Worm (Caenorhabditis elegans) whole organism, mixed stage, embryonic: ENCODE data around the gene C08E8.10.

Experiments
- M03D4.4 ChIP-seq: sonication (generic microtip); optimal IDR thresholded peaks from 2 replicates; lab custom pipeline; 2017; ENCODE audit warnings: mild to moderate bottlenecking, missing genetic modification characterization, missing compliant biosample characterization
- bed-3 ChIP-seq: fragments of 200-800 bp; sonication (Bioruptor generic); optimal IDR thresholded peaks from 3 replicates; lab custom pipeline; 2018; ENCODE audit warnings: mild to moderate bottlenecking, missing genetic modification characterization, moderate library complexity, missing compliant biosample characterization
- blmp-1 ChIP-seq: fragments of 150-350 bp; optimal IDR thresholded peaks from 2 replicates; lab custom pipeline; 2014; ENCODE audit warnings: missing biosample characterization, missing genetic modification characterization
- ceh-39 ChIP-seq: fragments of 150-350 bp; optimal IDR thresholded peaks from 2 replicates; lab custom pipeline; 2014; ENCODE audit warnings: missing biosample characterization, missing genetic modification characterization
- ceh-43 ChIP-seq: fragments of 200-800 bp; sonication (Bioruptor generic); optimal IDR thresholded peaks from 2 replicates; lab custom pipeline; 2018; ENCODE audit warnings: mild to moderate bottlenecking, missing genetic modification characterization, moderate library complexity, missing compliant biosample characterization
- ceh-83 ChIP-seq: fragments of 200-800 bp; sonication (Bioruptor generic); optimal IDR thresholded peaks from 2 replicates; lab custom pipeline; 2018; ENCODE audit warnings: mild to moderate bottlenecking, missing genetic modification characterization, missing compliant biosample characterization
- ces-1 ChIP-seq: fragments of 150-350 bp; optimal IDR thresholded peaks from 2 replicates; lab custom pipeline; 2014; ENCODE audit warnings: missing biosample characterization, missing genetic modification reagents, missing genetic modification characterization
- cnd-1 ChIP-seq: fragments of 200-800 bp; sonication (Bioruptor generic); optimal IDR thresholded peaks from 2 replicates; lab custom pipeline; 2018; ENCODE audit warnings: mild to moderate bottlenecking, missing genetic modification characterization, missing compliant biosample characterization
- elt-1 ChIP-seq: sonication (generic microtip); optimal IDR thresholded peaks from 2 replicates; lab custom pipeline; 2017; ENCODE audit warnings: missing genetic modification characterization, mild to moderate bottlenecking, missing compliant biosample characterization, antibody characterized with exemption, moderate library complexity, borderline replicate concordance; ENCODE audit not compliant: insufficient read depth
- elt-3 ChIP-seq: fragments of 150-350 bp; optimal IDR thresholded peaks from 2 replicates; lab custom pipeline; 2014; ENCODE audit warnings: missing biosample characterization, missing genetic modification characterization
- flh-1 ChIP-seq: fragments of 200-800 bp; sonication (Bioruptor generic); optimal IDR thresholded peaks from 2 replicates; lab custom pipeline; 2018; ENCODE audit warnings: mild to moderate bottlenecking, missing genetic modification characterization, moderate library complexity, missing compliant biosample characterization
- ham-2 ChIP-seq: fragments of 200-800 bp; sonication (Bioruptor generic); optimal IDR thresholded peaks from 2 replicates; lab custom pipeline; 2018; ENCODE audit warnings: mild to moderate bottlenecking, missing genetic modification characterization, missing compliant biosample characterization
- hlh-1 ChIP-seq: fragments of 150-350 bp; optimal IDR thresholded peaks from 2 replicates; lab custom pipeline; 2014; ENCODE audit warnings: missing biosample characterization, missing genetic modification reagents, missing genetic modification characterization
- lin-13 ChIP-seq: fragments of 150-350 bp; optimal IDR thresholded peaks from 2 replicates; lab custom pipeline; 2014; ENCODE audit warnings: missing biosample characterization, missing genetic modification characterization
- lin-32 ChIP-seq: fragments of 200-800 bp; sonication (Bioruptor generic); optimal IDR thresholded peaks from 2 replicates; lab custom pipeline; 2018; ENCODE audit warnings: mild to moderate bottlenecking, missing genetic modification characterization, missing compliant biosample characterization
- mab-5 ChIP-seq: fragments of 150-350 bp; optimal IDR thresholded peaks from 2 replicates; lab custom pipeline; 2014; ENCODE audit warnings: missing biosample characterization, missing genetic modification characterization
- mep-1 ChIP-seq: fragments of 150-350 bp; optimal IDR thresholded peaks from 2 replicates; lab custom pipeline; 2017; ENCODE audit warnings: missing biosample characterization, missing genetic modification reagents, missing genetic modification characterization, inconsistent platforms
- nhr-12 ChIP-seq: fragments of 150-350 bp; optimal IDR thresholded peaks from 2 replicates; lab custom pipeline; 2014; ENCODE audit warnings: missing biosample characterization, missing genetic modification characterization
- nhr-2 ChIP-seq: fragments of 150-350 bp; optimal IDR thresholded peaks from 2 replicates; lab custom pipeline; 2014; ENCODE audit warnings: missing biosample characterization, missing genetic modification characterization
- nhr-237 ChIP-seq: fragments of 150-350 bp; optimal IDR thresholded peaks from 2 replicates; lab custom pipeline; 2014; ENCODE audit warnings: missing biosample characterization, missing genetic modification characterization
- nhr-28 ChIP-seq: fragments of 150-350 bp; optimal IDR thresholded peaks from 2 replicates; lab custom pipeline; 2014; ENCODE audit warnings: missing biosample characterization, missing genetic modification characterization
- nhr-76 ChIP-seq: sonication (generic microtip); optimal IDR thresholded peaks from 2 replicates; lab custom pipeline; 2017; ENCODE audit warnings: missing biosample characterization, missing genetic modification characterization
- pha-4 ChIP-seq: fragments of 150-350 bp; optimal IDR thresholded peaks from 2 replicates; lab custom pipeline; 2018; ENCODE audit warnings: missing biosample characterization, missing genetic modification reagents, missing genetic modification characterization
- sem-2 ChIP-seq: fragments of 200-800 bp; sonication (Bioruptor generic); optimal IDR thresholded peaks from 2 replicates; lab custom pipeline; 2018; ENCODE audit warnings: mild to moderate bottlenecking, missing genetic modification characterization, missing compliant biosample characterization
- snpc-4 ChIP-seq: fragments of 150-350 bp; optimal IDR thresholded peaks from 2 replicates; lab custom pipeline; 2014; ENCODE audit warnings: missing biosample characterization, missing genetic modification characterization
- tbx-8 ChIP-seq: fragments of 200-800 bp; sonication (Bioruptor generic); optimal IDR thresholded peaks from 2 replicates; lab custom pipeline; 2018; ENCODE audit warnings: mild to moderate bottlenecking, missing genetic modification characterization, moderate library complexity, missing compliant biosample characterization
- unc-120 ChIP-seq: sonication (generic microtip); optimal IDR thresholded peaks from 2 replicates; lab custom pipeline; 2017; ENCODE audit warnings: missing genetic modification characterization, missing compliant biosample characterization; ENCODE audit not compliant: poor library complexity, severe bottlenecking
- unc-39 ChIP-seq: fragments of 150-350 bp; optimal IDR thresholded peaks from 2 replicates; lab custom pipeline; 2014; ENCODE audit warnings: missing biosample characterization, missing genetic modification characterization
- unc-62 ChIP-seq: fragments of 150-350 bp; optimal IDR thresholded peaks from 2 replicates; lab custom pipeline; 2014; ENCODE audit warnings: missing biosample characterization, missing genetic modification reagents, missing genetic modification characterization
- zip-8 ChIP-seq: fragments of 150-350 bp; optimal IDR thresholded peaks from 2 replicates; lab custom pipeline; 2014; ENCODE audit warnings: missing biosample characterization, missing genetic modification characterization
- ztf-11 ChIP-seq: fragments of 150-350 bp; optimal IDR thresholded peaks from 2 replicates; lab custom pipeline; 2014; ENCODE audit warnings: missing biosample characterization, missing genetic modification characterization

Gene C08E8.10

ce11 chrV:18362402-18362801, 22.7 kb upstream of the C08E8.10 start, which contains the start of gene C08E8.1:
Gene C08E8.1 (minus strand): TSS chrV:18362502.
- TF ChIP-seq flh-1 (GFP tag; lab: Kevin White, UChicago) (no peak), mab-5 (tag; lab: Kevin White, UChicago) (no peak), bed-3 (no peak), hlh-1 (no peak), ztf-11 (tag; lab: Kevin White, UChicago) (no peak), nhr-28 (tag; lab: Kevin White, UChicago) (no peak), ceh-39 (tag; lab: Kevin White, UChicago) (no peak), ham-2 (GFP tag; lab: Kevin White, UChicago) (no peak), nhr-76 (tag; lab: Kevin White, UChicago) (no peak), lin-13 (tag; lab: Kevin White, UChicago) (no peak), nhr-2 (tag; lab: Kevin White, UChicago) (no peak), pha-4 (tag; lab: Kevin White, UChicago) (no peak), blmp-1 (tag; lab: Kevin White, UChicago) (no peak), sem-2 (GFP tag; lab: Kevin White, UChicago) (no peak), elt-3 (tag; lab: Kevin White, UChicago) (no peak), unc-120 (tag; lab: Kevin White, UChicago) (no peak), unc-39 (no peak), ceh-83 (no peak)

- TF ChIP-seq unc-39 (no peak), cnd-1 (tag; lab: Kevin White, UChicago) (no peak), flh-1 (GFP tag; lab: Kevin White, UChicago) (no peak), tbx-8 (GFP tag; lab: Kevin White, UChicago) (no peak), zip-8 (tag; lab: Kevin White, UChicago) (no peak)
- TF ChIP-seq, all 35 proteins: peak for 0
Measured at ce11 chrV:18359888-18360287, 20.2 kb upstream of the C08E8.10 start, which contains the start of gene C08E8.5. Gene C08E8.5 (minus strand): TSS chrV:18359988.

ce11 chrV:18355742-18356141, 16.0 kb upstream of the C08E8.10 start, which contains the start of gene C08E8.2:
Gene C08E8.2 (minus strand): TSS chrV:18355842.
- no peak for TF ChIP-seq ham-2 (GFP tag; lab: Kevin White, UChicago)
- no peak for TF ChIP-seq snpc-4 (tag; lab: Kevin White, UChicago)
- no peak for TF ChIP-seq lin-32
- TF ChIP-seq ceh-39 (tag; lab: Kevin White, UChicago) = no peak
- no peak for TF ChIP-seq nhr-237 (tag; lab: Kevin White, UChicago)
- no peak for TF ChIP-seq elt-1 (tag; lab: Kevin White, UChicago)
- TF ChIP-seq ceh-43 (GFP tag; lab: Kevin White, UChicago) = no peak
- TF ChIP-seq nhr-12 (tag; lab: Kevin White, UChicago) = no peak
- TF ChIP-seq tbx-8 (GFP tag; lab: Kevin White, UChicago) = no peak

ce11 chrV:18354299-18354698, 14.6 kb upstream of the C08E8.10 start:
- TF ChIP-seq unc-120 (tag; lab: Kevin White, UChicago) (no peak), flh-1 (GFP tag; lab: Kevin White, UChicago) (no peak), hlh-1 (no peak), nhr-2 (tag; lab: Kevin White, UChicago) (no peak)

ce11 chrV:18350721-18351120, 11.0 kb upstream of the C08E8.10 start, which contains the start of gene C08E8.11:
Gene C08E8.11 (plus strand): TSS chrV:18351021.
- TF ChIP-seq bed-3 = no peak
- TF ChIP-seq ceh-39 (tag; lab: Kevin White, UChicago) = no peak
- TF ChIP-seq elt-3 (tag; lab: Kevin White, UChicago) = no peak
- TF ChIP-seq flh-1 (GFP tag; lab: Kevin White, UChicago) = no peak
- no peak for TF ChIP-seq unc-39
- no peak for TF ChIP-seq snpc-4 (tag; lab: Kevin White, UChicago)
- TF ChIP-seq cnd-1 (tag; lab: Kevin White, UChicago) = no peak
- no peak for TF ChIP-seq ces-1 (GFP tag; lab: Kevin White, UChicago)
- TF ChIP-seq mep-1 (tag; lab: Kevin White, UChicago) = no peak
- no peak for TF ChIP-seq M03D4.4 (tag; lab: Kevin White, UChicago)
- TF ChIP-seq ceh-83 = no peak
- no peak for TF ChIP-seq pha-4 (tag; lab: Kevin White, UChicago)
- TF ChIP-seq unc-62 (GFP tag; lab: Kevin White, UChicago) = no peak
- no peak for TF ChIP-seq nhr-2 (tag; lab: Kevin White, UChicago)
- no peak for TF ChIP-seq lin-13 (tag; lab: Kevin White, UChicago)
